Fruit fly (Drosophila melanogaster) Kc167 (cell line): ENCODE measurements around the gene Pmvk.

Experiments used
- Myc ChIP-seq: fragments of >200 bp; optimal IDR thresholded peaks from 2 replicates; lab custom pipeline; 2017; ENCODE audit warnings: missing external identifiers
- h ChIP-seq: fragments of >200 bp; optimal IDR thresholded peaks from 3 replicates; lab custom pipeline; 2018; ENCODE audit warnings: missing external identifiers
- psq ChIP-seq: fragments of >200 bp; optimal IDR thresholded peaks from 2 replicates; lab custom pipeline; 2017; ENCODE audit warnings: missing external identifiers
- ttk ChIP-seq: sonication (Bioruptor generic); optimal IDR thresholded peaks from 2 replicates; lab custom pipeline; 2017; ENCODE audit warnings: missing external identifiers

DNA sequence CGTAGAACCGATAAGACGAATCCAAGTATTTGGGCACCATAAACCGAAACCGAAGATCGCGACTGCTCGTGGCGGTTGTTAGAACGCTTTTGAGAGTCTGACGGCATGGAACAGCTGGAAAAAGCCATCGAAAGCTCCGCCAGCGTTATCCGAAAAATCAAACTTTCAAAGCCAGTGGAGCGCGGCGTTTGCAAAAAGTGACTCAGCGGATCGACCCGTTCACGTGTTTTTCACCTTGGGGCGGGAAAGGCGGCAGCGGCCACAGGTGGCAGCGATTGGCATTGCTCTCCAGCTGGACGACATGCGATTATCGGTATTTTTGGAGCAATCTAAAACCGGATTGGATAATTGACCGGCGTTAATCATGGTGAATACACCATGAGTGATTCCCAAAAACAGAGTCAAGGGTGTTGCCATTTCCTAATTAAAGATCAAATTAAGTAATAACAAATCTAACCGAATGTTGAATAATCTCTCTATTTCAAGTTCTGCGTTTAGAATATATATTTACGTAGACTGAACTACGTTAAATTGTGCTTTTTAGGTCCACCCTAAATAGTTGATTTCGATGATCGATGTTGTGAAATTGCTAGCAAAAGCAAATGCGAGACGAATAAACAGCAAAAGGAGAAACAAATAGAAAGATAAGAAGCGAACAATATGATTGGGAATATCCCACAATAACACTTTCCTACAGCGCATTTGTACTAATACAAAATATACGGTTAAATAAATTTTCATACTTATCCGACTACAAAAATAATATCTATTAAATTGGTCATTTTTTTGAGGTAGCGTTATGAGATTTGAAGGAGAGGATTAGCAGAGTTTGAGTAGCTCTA, 33.1 kb downstream of the Pmvk start, which contains the start of gene CG10337:
- no peak for TF ChIP-seq ttk (lab: Kevin White, UChicago)
- no peak for TF ChIP-seq psq
- TF ChIP-seq Myc (lab: Kevin White, UChicago) = no peak
- no peak for TF ChIP-seq h (lab: Kevin White, UChicago)
